Fruit fly (Drosophila melanogaster) whole organism, wandering third instar larva: ENCODE data around the gene ATPsynE.

Experiments used
- Dfd ChIP-seq: fragments of >200 bp; optimal IDR thresholded peaks from 2 replicates; lab custom pipeline; 2017; ENCODE audit warnings: missing biosample characterization, missing genetic modification characterization
- HLH106 ChIP-seq: fragments of 200-800 bp; optimal IDR thresholded peaks from 3 replicates; lab custom pipeline; 2019; ENCODE audit warnings: missing biosample characterization, mild to moderate bottlenecking, missing genetic modification characterization, moderate library complexity
- lola ChIP-seq: fragments of >200 bp; optimal IDR thresholded peaks from 2 replicates; lab custom pipeline; 2017; ENCODE audit warnings: missing biosample characterization, missing genetic modification characterization
- rgr ChIP-seq: fragments of 200-800 bp; sonication (Bioruptor generic); optimal IDR thresholded peaks from 3 replicates; lab custom pipeline; 2016; ENCODE audit warnings: missing biosample characterization, mild to moderate bottlenecking, missing genetic modification characterization

dm6 chr3R:14354599-14354998, 27.9 kb downstream of the ATPsynE start:
- TF ChIP-seq lola (no peak), rgr (GFP tag; lab: Kevin White, UChicago) (no peak), Dfd (no peak), HLH106 (tag; lab: Kevin White, UChicago) (peak; percentile 43)
